Fruit fly (Drosophila melanogaster) whole organism, adult: ENCODE data around the gene CG2964.
A peak's percentile ranks its signal among the peaks of the same experiment; 100 is the strongest.

ENCODE experiments used
- CG11617 ChIP-seq: fragments of 200-800 bp; sonication (Bioruptor generic); optimal IDR thresholded peaks from 2 replicates; lab custom pipeline; 2017; ENCODE audit warnings: mild to moderate bottlenecking, missing biosample characterization, missing genetic modification reagents, missing genetic modification characterization
- CG12768 ChIP-seq: fragments of 200-800 bp; sonication (Bioruptor generic); optimal IDR thresholded peaks from 2 replicates; lab custom pipeline; 2017; ENCODE audit warnings: missing biosample characterization, missing genetic modification characterization, mild to moderate bottlenecking, moderate library complexity, missing genetic modification reagents
- CG14711 ChIP-seq: fragments of 200-800 bp; sonication (Bioruptor generic); optimal IDR thresholded peaks from 2 replicates; lab custom pipeline; 2018; ENCODE audit warnings: missing biosample characterization, mild to moderate bottlenecking, missing genetic modification characterization, moderate library complexity
- CG1620 ChIP-seq: fragments of 200-800 bp; sonication (Bioruptor generic); optimal IDR thresholded peaks from 2 replicates; lab custom pipeline; 2016; ENCODE audit warnings: missing biosample characterization, missing genetic modification characterization
- CG33017 ChIP-seq: fragments of 200-800 bp; sonication (Bioruptor generic); optimal IDR thresholded peaks from 2 replicates; lab custom pipeline; 2018; ENCODE audit warnings: missing biosample characterization, mild to moderate bottlenecking, missing genetic modification characterization, moderate library complexity
- CG5204 ChIP-seq: fragments of 200-800 bp; sonication (Bioruptor generic); optimal IDR thresholded peaks from 2 replicates; lab custom pipeline; 2016; ENCODE audit warnings: missing biosample characterization, missing genetic modification characterization
- CG7045 ChIP-seq: fragments of 200-800 bp; sonication (Bioruptor generic); optimal IDR thresholded peaks from 2 replicates; lab custom pipeline; 2017; ENCODE audit warnings: missing biosample characterization, mild to moderate bottlenecking, missing genetic modification characterization
- CG7101 ChIP-seq: fragments of 200-800 bp; sonication (Bioruptor generic); optimal IDR thresholded peaks from 2 replicates; lab custom pipeline; 2018; ENCODE audit warnings: missing biosample characterization, mild to moderate bottlenecking, missing genetic modification characterization, moderate library complexity
- Clk ChIP-seq: fragments of 200-800 bp; sonication (Bioruptor generic); optimal IDR thresholded peaks from 2 replicates; lab custom pipeline; 2017; ENCODE audit warnings: missing biosample characterization, missing genetic modification characterization
- Crg-1 ChIP-seq: fragments of 200-800 bp; sonication (Bioruptor generic); optimal IDR thresholded peaks from 2 replicates; lab custom pipeline; 2016; ENCODE audit warnings: missing biosample characterization, missing genetic modification characterization
- Hr96 ChIP-seq: fragments of 200-800 bp; sonication (Bioruptor generic); optimal IDR thresholded peaks from 2 replicates; lab custom pipeline; 2016; ENCODE audit warnings: missing biosample characterization, missing genetic modification characterization
- Mnt ChIP-seq: fragments of 200-800 bp; sonication (Bioruptor generic); optimal IDR thresholded peaks from 2 replicates; lab custom pipeline; 2016; ENCODE audit warnings: missing biosample characterization, mild to moderate bottlenecking, missing genetic modification characterization
- bab1 ChIP-seq: fragments of 200-800 bp; sonication (Bioruptor generic); optimal IDR thresholded peaks from 3 replicates; lab custom pipeline; 2019; ENCODE audit warnings: missing biosample characterization, mild to moderate bottlenecking, missing genetic modification characterization, moderate library complexity
- cic ChIP-seq: fragments of 200-800 bp; sonication (Bioruptor generic); optimal IDR thresholded peaks from 2 replicates; lab custom pipeline; 2017; ENCODE audit warnings: missing biosample characterization, mild to moderate bottlenecking, missing genetic modification characterization, moderate library complexity
- cnc ChIP-seq, 2 experiments: fragments of >200 bp; optimal IDR thresholded peaks; 2 replicates each; lab custom pipeline; 2017
- kay ChIP-seq: fragments of 200-800 bp; sonication (Bioruptor generic); peaks from one replicate; lab custom pipeline; 2016; ENCODE audit warnings: missing biosample characterization, missing genetic modification characterization, borderline replicate concordance
- ovo ChIP-seq: fragments of 200-800 bp; sonication (Bioruptor generic); optimal IDR thresholded peaks from 2 replicates; lab custom pipeline; 2016; ENCODE audit warnings: missing biosample characterization, missing genetic modification characterization
- pad ChIP-seq: fragments of 200-800 bp; sonication (Bioruptor generic); optimal IDR thresholded peaks from 3 replicates; lab custom pipeline; 2017; ENCODE audit warnings: missing biosample characterization, missing genetic modification characterization, mild to moderate bottlenecking, moderate library complexity, missing genetic modification reagents
- tj ChIP-seq: fragments of 200-800 bp; sonication (Bioruptor generic); optimal IDR thresholded peaks from 3 replicates; lab custom pipeline; 2017; ENCODE audit warnings: missing biosample characterization, mild to moderate bottlenecking, missing genetic modification characterization, moderate library complexity
- toe ChIP-seq: fragments of 200-800 bp; sonication (Bioruptor generic); optimal IDR thresholded peaks from 2 replicates; lab custom pipeline; 2016; ENCODE audit warnings: missing biosample characterization, missing genetic modification characterization

Gene CG2964

dm6 chr2L:2845634-2846033 is 33.4 kb downstream of the CG2964 start, which contains the start of gene CG18557:
Gene CG18557 (minus strand): TSS chr2L:2845734.
- TF ChIP-seq CG33017 (no peak), CG1620 (GFP tag; lab: Kevin White, UChicago) (no peak), Mnt (GFP tag; lab: Kevin White, UChicago) (no peak), CG12768 (GFP tag; lab: Kevin White, UChicago) (no peak), kay (GFP tag; lab: Kevin White, UChicago) (peak; percentile 55)

- no peak for TF ChIP-seq CG5204 (GFP tag; lab: Kevin White, UChicago)
- TF ChIP-seq cnc (optimal IDR thresholded peaks at IDR 0.05; lab: Kevin White, UChicago) = no peak
Measured at dm6 chr2L:2847112-2847682, 35.0 kb downstream of the CG2964 start, which contains the start of the genes CG3117 and CG2983. Gene CG3117 (minus strand): TSS chr2L:2847212. Gene CG2983 (plus strand): TSS chr2L:2847632.

- TF ChIP-seq CG14711 (tag; lab: Kevin White, UChicago) = no peak
- no peak for TF ChIP-seq CG11617 (GFP tag; lab: Kevin White, UChicago)
- TF ChIP-seq CG7045 (GFP tag; lab: Kevin White, UChicago) = no peak
- TF ChIP-seq CG12768 (GFP tag; lab: Kevin White, UChicago) = peak; percentile 45
- no peak for TF ChIP-seq CG5204 (GFP tag; lab: Kevin White, UChicago)
- TF ChIP-seq cic (GFP tag; lab: Kevin White, UChicago) = no peak
Measured at dm6 chr2L:2851589-2851988, 39.4 kb downstream of the CG2964 start.

dm6 chr2L:2855204-2855768 is 43.0 kb downstream of the CG2964 start:
- no peak for TF ChIP-seq Crg-1
- TF ChIP-seq CG7045 (GFP tag; lab: Kevin White, UChicago) = no peak
- TF ChIP-seq toe (GFP tag; lab: Kevin White, UChicago) = no peak
- no peak for TF ChIP-seq kay (GFP tag; lab: Kevin White, UChicago)
- no peak for TF ChIP-seq CG5204 (GFP tag; lab: Kevin White, UChicago)

dm6 chr2L:2855773-2856615 is 43.8 kb downstream of the CG2964 start, which contains the start of the genes CG3104 and RpS21:
Gene CG3104 (minus strand): TSS chr2L:2855778.
Gene RpS21 (plus strand): TSS chr2L:2856070.
- TF ChIP-seq CG7101 = peak; percentile 88
- peak; percentile 75 for TF ChIP-seq CG5204 (GFP tag; lab: Kevin White, UChicago)
- TF ChIP-seq CG7045 (GFP tag; lab: Kevin White, UChicago) = peak; percentile 83
- TF ChIP-seq cic (GFP tag; lab: Kevin White, UChicago) = peak; percentile 65
- TF ChIP-seq toe (GFP tag; lab: Kevin White, UChicago) = peak; percentile 83
- TF ChIP-seq Hr96 (GFP tag; lab: Kevin White, UChicago) = peak; percentile 90
- peak; percentile 69 for TF ChIP-seq Clk (GFP tag; lab: Kevin White, UChicago)
- peak; percentile 83 for TF ChIP-seq pad (GFP tag; lab: Kevin White, UChicago)
- peak; percentile 88 for TF ChIP-seq ovo (GFP tag; lab: Kevin White, UChicago)
- peak; percentile 73 for TF ChIP-seq bab1
- peak; percentile 75 for TF ChIP-seq CG12768 (GFP tag; lab: Kevin White, UChicago)
- peak; percentile 60 for TF ChIP-seq CG14711 (tag; lab: Kevin White, UChicago)
- peak; percentile 91 for TF ChIP-seq Crg-1
- TF ChIP-seq Mnt (GFP tag; lab: Kevin White, UChicago) = peak; percentile 95
- TF ChIP-seq CG33017 = peak; percentile 53
- peak; percentile 65 for TF ChIP-seq tj
- no peak for TF ChIP-seq kay (GFP tag; lab: Kevin White, UChicago)
- TF ChIP-seq CG1620 (GFP tag; lab: Kevin White, UChicago) = peak; percentile 96
- TF ChIP-seq cnc (optimal IDR thresholded peaks at IDR 0.05; lab: Kevin White, UChicago) = no peak
- peak; percentile 92 for TF ChIP-seq CG11617 (GFP tag; lab: Kevin White, UChicago)

- TF ChIP-seq toe (GFP tag; lab: Kevin White, UChicago) (no peak), CG14711 (tag; lab: Kevin White, UChicago) (peak; percentile 46), Hr96 (GFP tag; lab: Kevin White, UChicago) (no peak), tj (no peak), CG11617 (GFP tag; lab: Kevin White, UChicago) (no peak), Crg-1 (peak; percentile 15), CG7101 (peak; percentile 55), CG33017 (no peak), Mnt (GFP tag; lab: Kevin White, UChicago) (peak; percentile 61), CG12768 (GFP tag; lab: Kevin White, UChicago) (peak; percentile 14), CG7045 (GFP tag; lab: Kevin White, UChicago) (no peak), pad (GFP tag; lab: Kevin White, UChicago) (no peak), CG1620 (GFP tag; lab: Kevin White, UChicago) (peak; percentile 58), bab1 (peak; percentile 77), Clk (GFP tag; lab: Kevin White, UChicago) (no peak), cic (GFP tag; lab: Kevin White, UChicago) (peak; percentile 60)
Measured at dm6 chr2L:2856960-2857584, 44.8 kb downstream of the CG2964 start, which contains the start of gene CG2991. Gene CG2991 (plus strand): TSS chr2L:2857164.
